Fruit fly (Drosophila melanogaster) whole organism, pupa: ENCODE data around the gene Gart.

Experiments used
- CG10348 ChIP-seq: fragments of 200-800 bp; sonication (Bioruptor generic); IDR thresholded peaks from 2 replicates; pipeline ENCODE4 v1.3.6; 2022; ENCODE audit warnings: missing biosample characterization, missing genetic modification characterization
- CG12605 ChIP-seq: fragments of 200-800 bp; sonication (Bioruptor generic); IDR thresholded peaks from 2 replicates; pipeline ENCODE4 v1.3.6; 2022; ENCODE audit warnings: missing biosample characterization, missing genetic modification characterization
- CG13204 ChIP-seq: fragments of 200-800 bp; sonication (Bioruptor generic); optimal IDR thresholded peaks from 2 replicates; lab custom pipeline; 2018; ENCODE audit warnings: missing biosample characterization, mild to moderate bottlenecking, missing genetic modification characterization, moderate library complexity
- CG17806 ChIP-seq: fragments of 200-800 bp; sonication (Bioruptor generic); optimal IDR thresholded peaks from 2 replicates; lab custom pipeline; 2018; ENCODE audit warnings: missing biosample characterization, mild to moderate bottlenecking, missing genetic modification characterization, moderate library complexity
- CG34367 ChIP-seq: fragments of 200-800 bp; sonication (Bioruptor generic); optimal IDR thresholded peaks from 2 replicates; lab custom pipeline; 2018; ENCODE audit warnings: missing biosample characterization, mild to moderate bottlenecking, missing genetic modification characterization
- CG4496 ChIP-seq: fragments of 200-800 bp; sonication (Bioruptor generic); IDR thresholded peaks from 3 replicates; pipeline ENCODE4 v1.3.6; 2022; ENCODE audit warnings: missing biosample characterization, missing genetic modification characterization
- CG8159 ChIP-seq: fragments of 200-800 bp; sonication (Bioruptor generic); optimal IDR thresholded peaks from 3 replicates; lab custom pipeline; 2018; ENCODE audit warnings: missing biosample characterization, mild to moderate bottlenecking, missing genetic modification characterization, moderate library complexity
- D1 ChIP-seq: fragments of 200-800 bp; sonication (Bioruptor generic); optimal IDR thresholded peaks from 2 replicates; lab custom pipeline; 2018; ENCODE audit warnings: missing biosample characterization, mild to moderate bottlenecking, missing genetic modification characterization, moderate library complexity
- EcR ChIP-seq: fragments of 200-800 bp; sonication (Bioruptor generic); optimal IDR thresholded peaks from 3 replicates; lab custom pipeline; 2019; ENCODE audit warnings: missing biosample characterization, missing genetic modification characterization, mild to moderate bottlenecking, moderate library complexity, missing genetic modification reagents
- Pif1A ChIP-seq: fragments of 200-800 bp; sonication (Bioruptor generic); optimal IDR thresholded peaks from 3 replicates; lab custom pipeline; 2016; ENCODE audit warnings: missing biosample characterization, missing genetic modification characterization
- Snoo ChIP-seq: fragments of 200-800 bp; sonication (Bioruptor generic); optimal IDR thresholded peaks from 3 replicates; lab custom pipeline; 2017; ENCODE audit warnings: missing biosample characterization, mild to moderate bottlenecking, missing genetic modification characterization, inconsistent platforms
- gl ChIP-seq: fragments of 200-800 bp; sonication (Bioruptor generic); optimal IDR thresholded peaks from 2 replicates; lab custom pipeline; 2018; ENCODE audit warnings: missing biosample characterization, mild to moderate bottlenecking, missing genetic modification characterization
- rn ChIP-seq: fragments of 200-800 bp; sonication (Bioruptor generic); IDR thresholded peaks from 2 replicates; pipeline ENCODE4 v1.3.6; 2022; ENCODE audit warnings: missing biosample characterization, missing genetic modification characterization

DNA sequence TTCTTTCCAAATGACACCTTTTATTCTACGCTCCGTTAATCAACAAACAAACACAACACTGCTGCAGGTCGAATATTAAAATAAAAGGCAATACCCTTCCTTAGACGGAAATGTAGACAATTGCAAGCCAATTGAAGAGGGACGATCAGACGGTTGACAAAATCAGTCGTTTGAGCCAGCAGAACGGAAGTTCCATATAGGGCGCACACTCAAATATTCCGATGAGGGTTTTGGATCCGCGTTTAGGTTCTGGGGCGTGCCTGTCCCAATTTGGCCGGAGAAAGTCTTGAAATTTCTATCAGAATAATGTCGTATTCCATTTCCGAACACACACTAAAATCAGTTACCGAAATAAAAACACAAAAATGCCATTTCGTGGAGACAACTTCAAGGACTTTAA is 11.7 kb downstream of the Gart start, which contains the start of gene CG43321:
- TF ChIP-seq D1 (no peak), rn (GFP tag; lab: Robert Waterston, UW) (no peak), CG17806 (tag; lab: Kevin White, UChicago) (no peak), CG8159 (tag; lab: Kevin White, UChicago) (no peak), CG12605 (GFP tag; lab: Robert Waterston, UW) (no peak), Pif1A (GFP tag; lab: Kevin White, UChicago) (no peak), EcR (GFP tag; lab: Kevin White, UChicago) (no peak), CG4496 (GFP tag; lab: Robert Waterston, UW) (no peak), CG10348 (GFP tag; lab: Robert Waterston, UW) (no peak), CG13204 (GFP tag; lab: Kevin White, UChicago) (no peak), gl (tag; lab: Kevin White, UChicago) (no peak), CG34367 (no peak), Snoo (tag; lab: Kevin White, UChicago) (no peak)
